Worm (Caenorhabditis elegans): Measurements from ENCODE around the gene snf-10.

DNA sequence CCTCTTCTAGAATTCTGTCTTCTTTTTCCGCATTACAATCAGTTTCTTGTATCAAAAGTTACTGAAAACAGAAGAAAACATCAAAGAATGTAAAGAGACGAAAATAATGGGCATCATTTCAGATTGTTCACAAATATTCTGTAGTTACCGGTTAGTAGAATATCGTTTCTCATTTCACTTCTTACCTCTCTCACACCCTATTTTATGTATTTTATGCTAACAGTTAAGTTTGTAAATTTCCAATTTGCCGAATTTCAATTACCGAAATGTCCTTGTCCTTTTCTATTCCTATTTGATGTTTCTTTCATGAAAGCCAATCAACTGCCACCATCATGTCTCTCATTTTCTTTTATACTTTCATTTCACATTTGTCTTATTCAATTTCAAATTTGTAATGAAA, 17.1 kb downstream of the snf-10 start:
- TF ChIP-seq nhr-23 (tag; optimal IDR thresholded peaks at IDR 0.05) (no peak), R02D3.7 (tag; optimal IDR thresholded peaks at IDR 0.05) (no peak), alr-1 (tag; optimal IDR thresholded peaks at IDR 0.05) (no peak), fos-1 (tag; optimal IDR thresholded peaks at IDR 0.05) (no peak), aly-2 (tag; optimal IDR thresholded peaks at IDR 0.05) (no peak), nhr-12 (tag; optimal IDR thresholded peaks at IDR 0.05) (no peak), unc-55 (GFP tag; optimal IDR thresholded peaks at IDR 0.05) (no peak), nhr-237 (tag; optimal IDR thresholded peaks at IDR 0.05) (no peak), elt-3 (tag; optimal IDR thresholded peaks at IDR 0.05) (no peak)
